Worm (Caenorhabditis elegans) whole organism, L4 larva: Measurements from ENCODE around the gene Y110A2AL.1.
A peak's percentile ranks its signal among the peaks of the same experiment; 100 is the strongest.

ENCODE experiments used
- F10B5.3 ChIP-seq: sonication (generic microtip); optimal IDR thresholded peaks from 2 replicates; lab custom pipeline; 2016; ENCODE audit warnings: mild to moderate bottlenecking, missing genetic modification characterization, missing compliant biosample characterization
- F44E2.7 ChIP-seq: fragments of 200-800 bp; sonication (Bioruptor generic); IDR thresholded peaks from 2 replicates; pipeline ENCODE4 v2.1.2; 2022; ENCODE audit warnings: missing genetic modification characterization, missing compliant biosample characterization
- Y75B8A.6 ChIP-seq: fragments of 200-800 bp; sonication (Bioruptor generic); IDR thresholded peaks from 2 replicates; pipeline ENCODE4 v1.3.6; 2022; ENCODE audit warnings: missing genetic modification reagents, missing genetic modification characterization, missing compliant biosample characterization
- ZK546.5 ChIP-seq, 2 experiments: sonication (generic microtip); optimal IDR thresholded peaks; 2 replicates each; lab custom pipeline; 2017; ENCODE audit warnings: missing biosample characterization in 2 of 2, missing genetic modification characterization in 2 of 2
- aha-1 ChIP-seq: fragments of 150-350 bp; peaks from one replicate; lab custom pipeline; 2014; ENCODE audit warnings: missing biosample characterization, missing genetic modification characterization
- aly-2 ChIP-seq: sonication (generic microtip); optimal IDR thresholded peaks from 2 replicates; lab custom pipeline; 2018; ENCODE audit warnings: missing biosample characterization, missing genetic modification characterization
- ama-1 ChIP-seq: fragments of 150-350 bp; optimal IDR thresholded peaks from 2 replicates; lab custom pipeline; 2014; ENCODE audit warnings: inconsistent platforms, mixed read lengths
- ceh-28 ChIP-seq: fragments of 150-350 bp; optimal IDR thresholded peaks from 2 replicates; lab custom pipeline; 2014; ENCODE audit warnings: missing biosample characterization, missing genetic modification reagents, missing genetic modification characterization
- ctbp-1 ChIP-seq: fragments of 200-800 bp; sonication (Bioruptor generic); IDR thresholded peaks from 2 replicates; pipeline ENCODE4 v1.3.6; 2022; ENCODE audit warnings: missing genetic modification reagents, missing genetic modification characterization, missing compliant biosample characterization
- daf-8 ChIP-seq: fragments of 200-800 bp; sonication (Bioruptor generic); IDR thresholded peaks from 2 replicates; pipeline ENCODE4 v1.3.6; 2022; ENCODE audit warnings: missing genetic modification characterization, missing compliant biosample characterization
- dmd-8 ChIP-seq: fragments of 200-800 bp; sonication (Bioruptor generic); IDR thresholded peaks from 2 replicates; pipeline ENCODE4 v1.3.6; 2022; ENCODE audit warnings: missing genetic modification characterization, missing compliant biosample characterization
- dmd-9 ChIP-seq: fragments of 200-800 bp; sonication (Bioruptor generic); IDR thresholded peaks from 2 replicates; pipeline ENCODE4 v1.3.6; 2022; ENCODE audit warnings: missing genetic modification reagents, missing genetic modification characterization, missing compliant biosample characterization
- duxl-1 ChIP-seq: sonication (generic microtip); optimal IDR thresholded peaks from 2 replicates; lab custom pipeline; 2016; ENCODE audit warnings: mild to moderate bottlenecking, missing genetic modification characterization, moderate library complexity, missing compliant biosample characterization; ENCODE audit not compliant: poor library complexity
- dve-1 ChIP-seq: sonication (generic microtip); optimal IDR thresholded peaks from 2 replicates; lab custom pipeline; 2017; ENCODE audit warnings: antibody characterized with exemption, mild to moderate bottlenecking, missing genetic modification characterization, missing compliant biosample characterization; ENCODE audit not compliant: insufficient read depth
- egl-43 ChIP-seq: fragments of 200-800 bp; sonication (Bioruptor generic); IDR thresholded peaks from 2 replicates; pipeline ENCODE4 v1.3.6; 2022; ENCODE audit warnings: missing genetic modification reagents, missing genetic modification characterization, missing compliant biosample characterization
- fkh-10 ChIP-seq: fragments of 150-350 bp; optimal IDR thresholded peaks from 2 replicates; lab custom pipeline; 2014; ENCODE audit warnings: missing biosample characterization, missing genetic modification reagents, missing genetic modification characterization
- hif-1 ChIP-seq, 2 experiments: sonication (generic microtip); optimal IDR thresholded peaks; 2 replicates each; lab custom pipeline; 2016 to 2017; ENCODE audit warnings: missing compliant biosample characterization in 2 of 2, missing genetic modification characterization in 2 of 2, missing genetic modification reagents in 2 of 2, missing genotype in 2 of 2, mild to moderate bottlenecking in 1 of 2
- lin-1 ChIP-seq: fragments of 200-800 bp; sonication (Bioruptor generic); IDR thresholded peaks from 2 replicates; pipeline ENCODE4 v1.3.6; 2022; ENCODE audit warnings: missing genetic modification reagents, missing genetic modification characterization, missing compliant biosample characterization
- lin-13 ChIP-seq: fragments of 150-350 bp; optimal IDR thresholded peaks from 2 replicates; lab custom pipeline; 2014; ENCODE audit warnings: missing biosample characterization, missing genetic modification reagents, missing genetic modification characterization
- mep-1 ChIP-seq: fragments of 150-350 bp; sonication (generic microtip); optimal IDR thresholded peaks from 3 replicates; lab custom pipeline; 2014; ENCODE audit warnings: missing biosample characterization, missing genetic modification characterization
- mes-2 ChIP-seq: sonication (generic microtip); optimal IDR thresholded peaks from 2 replicates; lab custom pipeline; 2016; ENCODE audit warnings: missing genotype, mild to moderate bottlenecking, missing genetic modification characterization, missing compliant biosample characterization; ENCODE audit not compliant: poor library complexity, severe bottlenecking
- mxl-2 ChIP-seq: fragments of 200-800 bp; sonication (Bioruptor generic); conservative IDR thresholded peaks from 2 replicates; pipeline ENCODE4 v1.3.6; 2022; ENCODE audit warnings: missing genetic modification reagents, missing genetic modification characterization, missing compliant biosample characterization
- nhr-10 ChIP-seq: fragments of 150-350 bp; optimal IDR thresholded peaks from 2 replicates; lab custom pipeline; 2014; ENCODE audit warnings: missing biosample characterization, missing genetic modification characterization
- nhr-237 ChIP-seq: sonication (generic microtip); optimal IDR thresholded peaks from 2 replicates; lab custom pipeline; 2017; ENCODE audit warnings: missing biosample characterization, missing genetic modification characterization
- nhr-42 ChIP-seq: fragments of 200-800 bp; sonication (Bioruptor generic); IDR thresholded peaks from 2 replicates; pipeline ENCODE4 v1.3.6; 2022; ENCODE audit warnings: missing genetic modification characterization, missing compliant biosample characterization
- nhr-6 ChIP-seq: fragments of 150-350 bp; optimal IDR thresholded peaks from 2 replicates; lab custom pipeline; 2014; ENCODE audit warnings: missing biosample characterization, missing genetic modification characterization
- pha-4 ChIP-seq, 2 experiments: fragments of 150-350 bp in 1 of 2; fragments of 200-800 bp in 1 of 2; sonication (Bioruptor generic) in 1 of 2; IDR thresholded peaks in 1 of 2; optimal IDR thresholded peaks in 1 of 2; 2 replicates each; pipeline versions ENCODE4 v1.3.6 to Lab custom; 2014 to 2022; ENCODE audit warnings: missing genetic modification characterization in 2 of 2, missing genetic modification reagents in 2 of 2, missing biosample characterization in 1 of 2, missing compliant biosample characterization in 1 of 2
- saeg-2 ChIP-seq: fragments of 200-800 bp; sonication (Bioruptor generic); IDR thresholded peaks from 2 replicates; pipeline ENCODE4 v1.3.6; 2022; ENCODE audit warnings: missing genetic modification reagents, missing genetic modification characterization, missing compliant biosample characterization
- set-16 ChIP-seq: fragments of 200-800 bp; sonication (Bioruptor generic); IDR thresholded peaks from 2 replicates; pipeline ENCODE4 v1.3.6; 2022; ENCODE audit warnings: missing genetic modification reagents, missing genetic modification characterization, missing compliant biosample characterization
- snpc-4 ChIP-seq: fragments of 150-350 bp; optimal IDR thresholded peaks from 2 replicates; lab custom pipeline; 2014; ENCODE audit warnings: missing biosample characterization, missing genetic modification characterization
- tra-1 ChIP-seq: fragments of 200-800 bp; sonication (Bioruptor generic); IDR thresholded peaks from 2 replicates; pipeline ENCODE4 v1.3.6; 2022; ENCODE audit warnings: missing genetic modification reagents, missing genetic modification characterization, missing compliant biosample characterization
- unc-39 ChIP-seq: sonication (generic microtip); optimal IDR thresholded peaks from 2 replicates; lab custom pipeline; 2017; ENCODE audit warnings: missing biosample characterization, missing genetic modification characterization
- vab-7 ChIP-seq: fragments of 200-800 bp; sonication (Bioruptor generic); IDR thresholded peaks from 2 replicates; pipeline ENCODE4 v1.3.6; 2022; ENCODE audit warnings: missing genetic modification reagents, missing genetic modification characterization, missing compliant biosample characterization
- zfp-2 ChIP-seq: sonication (generic microtip); optimal IDR thresholded peaks from 2 replicates; lab custom pipeline; 2016; ENCODE audit warnings: mild to moderate bottlenecking, missing genetic modification characterization, missing compliant biosample characterization
- zip-11 ChIP-seq: fragments of 200-800 bp; sonication (Bioruptor generic); IDR thresholded peaks from 2 replicates; pipeline ENCODE4 v1.3.6; 2022; ENCODE audit warnings: missing genetic modification characterization, missing compliant biosample characterization
- ztf-11 ChIP-seq: fragments of 150-350 bp; optimal IDR thresholded peaks from 2 replicates; lab custom pipeline; 2014; ENCODE audit warnings: missing biosample characterization, missing genetic modification characterization

Y110A2AL.1 gene

ce11 chrII:2888957-2889630 lies 14.2 kb downstream of the Y110A2AL.1 start, which contains the start of gene pinn-1 (continued):
- TF ChIP-seq nhr-42 (GFP tag; lab: Robert Waterston, UW) (peak; percentile 83; the same call in 1 of the 2 replicates), mes-2 (tag; lab: Kevin White, UChicago) (peak; percentile 100), nhr-237 (tag; lab: Kevin White, UChicago) (no peak), ZK546.5 (tag; optimal IDR thresholded peaks at IDR 0.05; lab: Kevin White, UChicago) (peak in 1 of 2 experiments; percentile 12), nhr-6 (tag; lab: Kevin White, UChicago) (peak; percentile 55), fkh-10 (GFP tag; lab: Kevin White, UChicago) (peak; percentile 65), dve-1 (tag; lab: Kevin White, UChicago) (peak; percentile 78), mep-1 (tag; lab: Kevin White, UChicago) (peak; percentile 80), Y75B8A.6 (GFP tag; lab: Robert Waterston, UW) (0 out of 2 replicates have a peak, but pooled peaks have one; percentile 24), lin-1 (GFP tag; lab: Robert Waterston, UW) (peak; percentile 48; the same call in 1 of the 2 replicates), zip-11 (GFP tag; lab: Robert Waterston, UW) (no peak), aha-1 (peak; percentile 94)

- no peak for TF ChIP-seq ama-1
- no peak for TF ChIP-seq dmd-8 (GFP tag; lab: Robert Waterston, UW)
- no peak for TF ChIP-seq hif-1 (tag; optimal IDR thresholded peaks at IDR 0.05; lab: Kevin White, UChicago)
- no peak for TF ChIP-seq ceh-28 (tag; lab: Kevin White, UChicago)
- no peak for TF ChIP-seq lin-13 (GFP tag; lab: Kevin White, UChicago)
- TF ChIP-seq aly-2 (tag; lab: Kevin White, UChicago) = no peak
- no peak for TF ChIP-seq ctbp-1
- TF ChIP-seq saeg-2 = no peak
- TF ChIP-seq nhr-10 (tag; lab: Kevin White, UChicago) = no peak
These were observed 19.4 kb downstream of the Y110A2AL.1 start, which contains the start of gene sqv-2 for ce11 chrII:2894295-2894694. Gene sqv-2 (minus strand): TSS chrII:2894395.

- no peak for TF ChIP-seq ztf-11
- TF ChIP-seq egl-43 (GFP tag; lab: Robert Waterston, UW) = no peak
- TF ChIP-seq unc-39 = no peak
- TF ChIP-seq nhr-6 (tag; lab: Kevin White, UChicago) = no peak
- no peak for TF ChIP-seq dve-1 (tag; lab: Kevin White, UChicago)
- no peak for TF ChIP-seq nhr-10 (tag; lab: Kevin White, UChicago)
- TF ChIP-seq daf-8 (GFP tag; lab: Robert Waterston, UW) = no peak
- TF ChIP-seq, all 104 proteins: peak for 0
These were observed 25.3 kb downstream of the Y110A2AL.1 start, which contains the start of gene ubc-26 for ce11 chrII:2900248-2900647. Gene ubc-26 (minus strand): TSS chrII:2900348.

ce11 chrII:2901158-2901557 lies 26.3 kb downstream of the Y110A2AL.1 start:
- TF ChIP-seq saeg-2 = no peak
- TF ChIP-seq dmd-9 = no peak
- no peak for TF ChIP-seq mxl-2 (GFP tag; lab: Robert Waterston, UW)
- no peak for TF ChIP-seq zfp-2 (tag; lab: Kevin White, UChicago)
- peak; percentile 92 for TF ChIP-seq ceh-28 (tag; lab: Kevin White, UChicago)
- no peak for TF ChIP-seq pha-4 (GFP tag; IDR thresholded peaks at IDR 0.05; lab: Robert Waterston, UW)
- no peak for TF ChIP-seq pha-4 (tag; optimal IDR thresholded peaks at IDR 0.05; lab: Kevin White, UChicago)
- no peak for TF ChIP-seq tra-1 (GFP tag; lab: Robert Waterston, UW)
- TF ChIP-seq duxl-1 = no peak

ce11 chrII:2903748-2904147 lies 28.8 kb downstream of the Y110A2AL.1 start:
- TF ChIP-seq F10B5.3 (tag; lab: Kevin White, UChicago) = no peak
- TF ChIP-seq pha-4 (GFP tag; IDR thresholded peaks at IDR 0.05; lab: Robert Waterston, UW) = peak; percentile 64; the same call in 1 of the 2 replicates
- no peak for TF ChIP-seq pha-4 (tag; optimal IDR thresholded peaks at IDR 0.05; lab: Kevin White, UChicago)
- no peak for TF ChIP-seq vab-7 (GFP tag; lab: Robert Waterston, UW)
- no peak for TF ChIP-seq snpc-4 (tag; lab: Kevin White, UChicago)
- peak; percentile 63 for TF ChIP-seq aha-1
- peak; percentile 96 for TF ChIP-seq set-16 (GFP tag; lab: Robert Waterston, UW)
- no peak for TF ChIP-seq F44E2.7 (GFP tag; lab: Robert Waterston, UW)
